Fruit fly (Drosophila melanogaster) whole organism, embryonic: ENCODE results near the gene dpr10.

Experiments
- Aef1 ChIP-seq: fragments of 200-800 bp; sonication (Bioruptor generic); IDR thresholded peaks from 3 replicates; pipeline ENCODE4 v1.3.6; 2022; ENCODE audit warnings: missing biosample characterization, missing genetic modification characterization
- B-H2 ChIP-seq: fragments of 200-800 bp; sonication (Bioruptor generic); optimal IDR thresholded peaks from 2 replicates; lab custom pipeline; 2018; ENCODE audit warnings: missing biosample characterization, mild to moderate bottlenecking, missing genetic modification characterization
- Bteb2 ChIP-seq: fragments of 200-800 bp; sonication (Bioruptor generic); optimal IDR thresholded peaks from 2 replicates; lab custom pipeline; 2016; ENCODE audit warnings: missing biosample characterization, missing genetic modification characterization
- CG1024 ChIP-seq: fragments of 200-800 bp; sonication (Bioruptor generic); IDR thresholded peaks from 2 replicates; pipeline ENCODE4 v1.3.6; 2022; ENCODE audit warnings: missing biosample characterization, missing genetic modification characterization
- CG11695 ChIP-seq: fragments of 200-800 bp; sonication (Bioruptor generic); IDR thresholded peaks from 3 replicates; pipeline ENCODE4 v1.3.6; 2022; ENCODE audit warnings: missing biosample characterization, missing genetic modification characterization
- CG15011 ChIP-seq: fragments of 200-800 bp; sonication (Bioruptor generic); optimal IDR thresholded peaks from 3 replicates; lab custom pipeline; 2018; ENCODE audit warnings: missing biosample characterization, mild to moderate bottlenecking, missing genetic modification characterization
- CG15696 ChIP-seq: fragments of 200-800 bp; sonication (Bioruptor generic); optimal IDR thresholded peaks from 2 replicates; lab custom pipeline; 2019; ENCODE audit warnings: missing biosample characterization, mild to moderate bottlenecking, missing genetic modification characterization, moderate library complexity
- CG1602 ChIP-seq: fragments of 200-800 bp; sonication (Bioruptor generic); optimal IDR thresholded peaks from 3 replicates; lab custom pipeline; 2016; ENCODE audit warnings: missing biosample characterization, missing genetic modification characterization
- CG2712 ChIP-seq: fragments of 200-800 bp; optimal IDR thresholded peaks from 3 replicates; lab custom pipeline; 2019; ENCODE audit warnings: missing biosample characterization, mild to moderate bottlenecking, missing genetic modification characterization, moderate library complexity
- CG31388 ChIP-seq: fragments of 200-800 bp; sonication (Bioruptor generic); optimal IDR thresholded peaks from 2 replicates; lab custom pipeline; 2016; ENCODE audit warnings: missing biosample characterization, missing genetic modification characterization
- CG31441 ChIP-seq: fragments of 200-800 bp; sonication (Bioruptor generic); IDR thresholded peaks from 2 replicates; pipeline ENCODE4 v1.3.6; 2022; ENCODE audit warnings: missing biosample characterization, missing genetic modification characterization
- CG34422 ChIP-seq: fragments of 200-800 bp; sonication (Bioruptor generic); IDR thresholded peaks from 3 replicates; pipeline ENCODE4 v1.3.6; 2022; ENCODE audit warnings: missing biosample characterization, missing genetic modification characterization
- CG3838 ChIP-seq: fragments of 200-800 bp; sonication (Bioruptor generic); optimal IDR thresholded peaks from 3 replicates; lab custom pipeline; 2016; ENCODE audit warnings: missing biosample characterization, missing genetic modification characterization
- CG6765 ChIP-seq: fragments of 200-800 bp; sonication (Bioruptor generic); optimal IDR thresholded peaks from 3 replicates; lab custom pipeline; 2017; ENCODE audit warnings: missing biosample characterization, mild to moderate bottlenecking, missing genetic modification characterization
- CG7556 ChIP-seq: fragments of 200-800 bp; sonication (Bioruptor generic); optimal IDR thresholded peaks from 2 replicates; lab custom pipeline; 2017; ENCODE audit warnings: missing biosample characterization, mild to moderate bottlenecking, missing genetic modification characterization
- CG7839 ChIP-seq: fragments of 200-800 bp; sonication (Bioruptor generic); optimal IDR thresholded peaks from 3 replicates; lab custom pipeline; 2018; ENCODE audit warnings: missing biosample characterization, mild to moderate bottlenecking, missing genetic modification characterization, moderate library complexity
- CG7963 ChIP-seq: fragments of 200-800 bp; sonication (Bioruptor generic); IDR thresholded peaks from 3 replicates; pipeline ENCODE4 v1.3.6; 2022; ENCODE audit warnings: missing biosample characterization, missing genetic modification characterization; ENCODE audit not compliant: partially characterized antibody
- CG7987 ChIP-seq: fragments of 200-800 bp; sonication (Bioruptor generic); optimal IDR thresholded peaks from 2 replicates; lab custom pipeline; 2018; ENCODE audit warnings: missing biosample characterization, mild to moderate bottlenecking, missing genetic modification characterization, moderate library complexity
- CG8478 ChIP-seq: fragments of >200 bp; optimal IDR thresholded peaks from 2 replicates; lab custom pipeline; 2018
- CG8765 ChIP-seq: fragments of 200-800 bp; sonication (Bioruptor generic); IDR thresholded peaks from 2 replicates; pipeline ENCODE4 v1.3.6; 2022; ENCODE audit warnings: missing biosample characterization, missing genetic modification characterization
- CG9215 ChIP-seq: fragments of 200-800 bp; sonication (Bioruptor generic); IDR thresholded peaks from 2 replicates; pipeline ENCODE4 v1.3.6; 2022; ENCODE audit warnings: missing biosample characterization, missing genetic modification characterization
- D ChIP-seq, 2 experiments: fragments of 200-800 bp in 1 of 2; fragments of >200 bp in 1 of 2; sonication (Bioruptor generic) in 1 of 2; optimal IDR thresholded peaks; 2 replicates in 1 of 2; 3 replicates in 1 of 2; lab custom pipeline; 2017; ENCODE audit warnings: mild to moderate bottlenecking in 1 of 2, missing biosample characterization in 1 of 2, missing genetic modification characterization in 1 of 2, missing genetic modification reagents in 1 of 2
- D19B ChIP-seq: fragments of 200-800 bp; sonication (Bioruptor generic); optimal IDR thresholded peaks from 2 replicates; lab custom pipeline; 2017; ENCODE audit warnings: missing biosample characterization, mild to moderate bottlenecking, missing genetic modification characterization
- Dek ChIP-seq: fragments of 200-800 bp; sonication (Bioruptor generic); optimal IDR thresholded peaks from 3 replicates; lab custom pipeline; 2019; ENCODE audit warnings: missing biosample characterization, mild to moderate bottlenecking, missing genetic modification characterization, moderate library complexity
- Drgx ChIP-seq: fragments of 200-800 bp; sonication (Bioruptor generic); IDR thresholded peaks from 2 replicates; pipeline ENCODE4 v1.3.6; 2022; ENCODE audit warnings: missing biosample characterization, missing genetic modification characterization
- HmgZ ChIP-seq: fragments of 200-800 bp; sonication (Bioruptor generic); optimal IDR thresholded peaks from 2 replicates; lab custom pipeline; 2018; ENCODE audit warnings: missing biosample characterization, mild to moderate bottlenecking, missing genetic modification characterization
- NC2β ChIP-seq: fragments of 200-800 bp; sonication (Bioruptor generic); optimal IDR thresholded peaks from 2 replicates; lab custom pipeline; 2016; ENCODE audit warnings: missing biosample characterization, missing genetic modification characterization
- Rfx ChIP-seq: fragments of 200-800 bp; sonication (Bioruptor generic); IDR thresholded peaks from 2 replicates; pipeline ENCODE4 v1.3.6; 2022; ENCODE audit warnings: missing biosample characterization, missing genetic modification characterization
- Sin3A ChIP-seq: fragments of >200 bp; optimal IDR thresholded peaks from 2 replicates; lab custom pipeline; 2018
- amos ChIP-seq: fragments of 200-800 bp; sonication (Bioruptor generic); IDR thresholded peaks from 2 replicates; pipeline ENCODE4 v1.3.6; 2022; ENCODE audit warnings: missing biosample characterization, missing genetic modification characterization; ENCODE audit not compliant: partially characterized antibody
- aop ChIP-seq: fragments of 200-800 bp; sonication (Bioruptor generic); IDR thresholded peaks from 2 replicates; pipeline ENCODE4 v1.3.6; 2022; ENCODE audit warnings: missing biosample characterization, missing genetic modification characterization
- ato ChIP-seq: fragments of 200-800 bp; sonication (Bioruptor generic); IDR thresholded peaks from 2 replicates; pipeline ENCODE4 v1.3.6; 2022; ENCODE audit warnings: missing biosample characterization, missing genetic modification characterization; ENCODE audit not compliant: partially characterized antibody
- az2 ChIP-seq: fragments of 200-800 bp; sonication (Bioruptor generic); optimal IDR thresholded peaks from 3 replicates; lab custom pipeline; 2016; ENCODE audit warnings: missing biosample characterization, missing genetic modification characterization
- bbx ChIP-seq: fragments of 200-800 bp; sonication (Bioruptor generic); IDR thresholded peaks from 2 replicates; pipeline ENCODE4 v1.3.6; 2022; ENCODE audit warnings: missing biosample characterization, missing genetic modification characterization; ENCODE audit not compliant: partially characterized antibody
- bsh ChIP-seq, 2 experiments: fragments of 200-800 bp; sonication (Bioruptor generic); optimal IDR thresholded peaks; 2 replicates each; lab custom pipeline; 2017 to 2018; ENCODE audit warnings: mild to moderate bottlenecking in 2 of 2, missing biosample characterization in 2 of 2, missing genetic modification characterization in 2 of 2, moderate library complexity in 1 of 2
- crol ChIP-seq: fragments of 200-800 bp; sonication (Bioruptor generic); IDR thresholded peaks from 2 replicates; pipeline ENCODE4 v1.3.6; 2022; ENCODE audit warnings: missing biosample characterization, missing genetic modification characterization
- crp ChIP-seq, 2 experiments: fragments of 200-800 bp; sonication (Bioruptor generic); optimal IDR thresholded peaks; 2 replicates in 1 of 2; 3 replicates in 1 of 2; lab custom pipeline; 2017; ENCODE audit warnings: missing biosample characterization in 2 of 2, missing genetic modification characterization in 2 of 2, mild to moderate bottlenecking in 1 of 2, moderate library complexity in 1 of 2
- cwo ChIP-seq: fragments of 200-800 bp; sonication (Bioruptor generic); optimal IDR thresholded peaks from 3 replicates; lab custom pipeline; 2017; ENCODE audit warnings: missing biosample characterization, missing genetic modification characterization, mild to moderate bottlenecking, moderate library complexity, missing genetic modification reagents
- en ChIP-seq: fragments of 200-800 bp; sonication (Bioruptor generic); optimal IDR thresholded peaks from 2 replicates; lab custom pipeline; 2016; ENCODE audit warnings: missing biosample characterization, missing genetic modification characterization
- fd64A ChIP-seq: fragments of 200-800 bp; sonication (Bioruptor generic); optimal IDR thresholded peaks from 3 replicates; lab custom pipeline; 2018; ENCODE audit warnings: missing biosample characterization, mild to moderate bottlenecking, missing genetic modification characterization
- ftz-f1 ChIP-seq: fragments of 200-800 bp; sonication (Bioruptor generic); optimal IDR thresholded peaks from 2 replicates; lab custom pipeline; 2016; ENCODE audit warnings: missing biosample characterization, missing genetic modification characterization
- gt ChIP-seq: fragments of 200-800 bp; sonication (Bioruptor generic); IDR thresholded peaks from 2 replicates; pipeline ENCODE4 v1.3.6; 2022; ENCODE audit warnings: missing biosample characterization, missing genetic modification characterization
- jing ChIP-seq: fragments of 200-800 bp; sonication (Bioruptor generic); optimal IDR thresholded peaks from 2 replicates; lab custom pipeline; 2018; ENCODE audit warnings: missing biosample characterization, mild to moderate bottlenecking, missing genetic modification characterization
- klu ChIP-seq: fragments of 200-800 bp; sonication (Bioruptor generic); IDR thresholded peaks from 2 replicates; pipeline ENCODE4 v1.3.6; 2022; ENCODE audit warnings: missing biosample characterization, missing genetic modification characterization
- knrl ChIP-seq: fragments of 200-800 bp; sonication (Bioruptor generic); IDR thresholded peaks from 3 replicates; pipeline ENCODE4 v1.3.6; 2022; ENCODE audit warnings: missing biosample characterization, missing genetic modification characterization; ENCODE audit not compliant: partially characterized antibody
- lab ChIP-seq: fragments of 200-800 bp; sonication (Bioruptor generic); optimal IDR thresholded peaks from 3 replicates; lab custom pipeline; 2017; ENCODE audit warnings: missing biosample characterization, missing genetic modification characterization, mild to moderate bottlenecking, moderate library complexity, missing genetic modification reagents
- onecut ChIP-seq: fragments of 200-800 bp; sonication (Bioruptor generic); IDR thresholded peaks from 2 replicates; pipeline ENCODE4 v1.3.6; 2022; ENCODE audit warnings: missing biosample characterization, missing genetic modification characterization
- p53 ChIP-seq: fragments of 200-800 bp; sonication (Bioruptor generic); optimal IDR thresholded peaks from 2 replicates; lab custom pipeline; 2016; ENCODE audit warnings: missing biosample characterization, missing genetic modification characterization
- sd ChIP-seq: fragments of 200-800 bp; sonication (Bioruptor generic); optimal IDR thresholded peaks from 3 replicates; lab custom pipeline; 2018; ENCODE audit warnings: missing biosample characterization, mild to moderate bottlenecking, missing genetic modification characterization, moderate library complexity
- so ChIP-seq: fragments of 200-800 bp; sonication (Bioruptor generic); IDR thresholded peaks from 3 replicates; pipeline ENCODE4 v1.3.6; 2022; ENCODE audit warnings: missing biosample characterization, missing genetic modification characterization

Gene dpr10

DNA sequence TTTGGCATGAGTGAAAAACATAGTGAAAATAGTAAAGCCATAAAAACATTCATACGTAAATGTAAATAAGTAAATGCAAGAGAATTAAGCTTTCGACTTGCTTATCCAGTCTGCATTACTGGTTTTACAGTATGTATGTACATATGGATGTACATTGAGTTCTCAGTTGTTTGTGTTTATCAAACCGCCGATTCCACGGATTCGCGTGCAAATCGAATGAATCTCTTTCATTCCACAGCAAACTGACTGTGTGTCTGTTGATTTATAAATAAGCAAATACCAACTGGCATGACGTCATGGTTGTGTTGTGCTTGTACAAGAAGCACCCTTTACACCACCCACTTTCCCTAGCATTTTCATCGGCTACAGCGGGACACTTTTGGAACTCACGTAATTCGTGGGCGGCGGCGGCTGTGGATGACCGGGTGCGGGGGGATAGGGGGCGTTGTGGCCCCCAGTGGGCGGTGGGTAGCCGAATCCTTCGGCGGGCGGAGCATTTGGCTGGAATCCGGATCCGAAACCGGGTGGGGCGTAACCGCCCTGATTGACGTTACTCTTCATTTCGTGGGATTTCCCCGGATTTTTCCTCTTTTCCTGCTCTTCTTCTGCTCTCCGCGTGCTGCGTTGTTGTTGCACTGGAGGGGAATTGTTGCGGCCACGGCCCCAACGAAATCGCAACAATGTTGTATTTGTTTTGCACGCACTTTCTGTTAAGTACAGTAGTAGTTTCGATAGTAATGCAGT, 38.7 kb upstream of the dpr10 start:
- TF ChIP-seq cwo (GFP tag; lab: Kevin White, UChicago) (no peak), klu (GFP tag; lab: Robert Waterston, UW) (no peak), CG7963 (GFP tag; lab: Robert Waterston, UW) (no peak), CG6765 (GFP tag; lab: Kevin White, UChicago) (no peak), ftz-f1 (GFP tag; lab: Kevin White, UChicago) (no peak), jing (GFP tag; lab: Kevin White, UChicago) (no peak), CG7987 (GFP tag; lab: Kevin White, UChicago) (no peak), az2 (no peak), sd (tag; lab: Kevin White, UChicago) (peak; percentile 64), CG3838 (GFP tag; lab: Kevin White, UChicago) (no peak), CG34422 (peak; percentile 41; the same call in 1 of the 3 replicates), lab (GFP tag; lab: Kevin White, UChicago) (no peak), HmgZ (tag; lab: Kevin White, UChicago) (no peak), crol (GFP tag; lab: Robert Waterston, UW) (peak; percentile 91), fd64A (GFP tag; lab: Kevin White, UChicago) (no peak), CG15011 (GFP tag; lab: Kevin White, UChicago) (no peak), crp (GFP tag; optimal IDR thresholded peaks at IDR 0.05; lab: Kevin White, UChicago) (no peak), CG8478 (lab: Kevin White, UChicago) (no peak), CG7556 (no peak), knrl (GFP tag; lab: Robert Waterston, UW) (no peak), Rfx (GFP tag; lab: Robert Waterston, UW) (no peak), CG15696 (tag; lab: Kevin White, UChicago) (no peak), CG8765 (GFP tag; lab: Robert Waterston, UW) (no peak), onecut (GFP tag; lab: Robert Waterston, UW) (no peak), Dek (no peak), so (GFP tag; lab: Robert Waterston, UW) (no peak), D (optimal IDR thresholded peaks at IDR 0.05; lab: Kevin White, UChicago) (no peak), D (GFP tag; optimal IDR thresholded peaks at IDR 0.05; lab: Kevin White, UChicago) (no peak), bbx (GFP tag; lab: Robert Waterston, UW) (peak; percentile 24; the same call in 1 of the 2 replicates), CG7839 (no peak), CG11695 (no peak), ato (GFP tag; lab: Robert Waterston, UW) (no peak), CG1602 (GFP tag; lab: Kevin White, UChicago) (no peak), en (no peak), B-H2 (GFP tag; lab: Kevin White, UChicago) (no peak), bsh (GFP tag; optimal IDR thresholded peaks at IDR 0.05; lab: Kevin White, UChicago) (no peak), Drgx (GFP tag; lab: Robert Waterston, UW) (no peak), CG31388 (GFP tag; lab: Kevin White, UChicago) (no peak), p53 (GFP tag; lab: Kevin White, UChicago) (no peak), CG1024 (GFP tag; lab: Robert Waterston, UW) (no peak), CG9215 (no peak), Aef1 (GFP tag; lab: Robert Waterston, UW) (no peak), gt (GFP tag; lab: Robert Waterston, UW) (no peak), Sin3A (lab: Kevin White, UChicago) (no peak), D19B (GFP tag; lab: Kevin White, UChicago) (no peak), CG2712 (tag; lab: Kevin White, UChicago) (no peak), CG31441 (GFP tag; lab: Robert Waterston, UW) (no peak), Bteb2 (no peak), amos (GFP tag; lab: Robert Waterston, UW) (no peak), NC2β (GFP tag; lab: Kevin White, UChicago) (no peak), aop (GFP tag; lab: Robert Waterston, UW) (no peak)
